Worm (Caenorhabditis elegans) whole organism, L2 larva: Measurements from ENCODE around the gene M05D6.1.

Experiments
- fos-1 ChIP-seq: fragments of 150-350 bp; optimal IDR thresholded peaks from 2 replicates; lab custom pipeline; 2014; ENCODE audit warnings: missing biosample characterization, missing genetic modification characterization
- mdl-1 ChIP-seq, 2 experiments: fragments of 150-350 bp in 1 of 2; sonication (generic microtip) in 1 of 2; optimal IDR thresholded peaks; 2 replicates each; lab custom pipeline; 2017; ENCODE audit warnings: missing biosample characterization in 2 of 2, missing genetic modification characterization in 2 of 2
- nhr-11 ChIP-seq: fragments of 150-350 bp; optimal IDR thresholded peaks from 2 replicates; lab custom pipeline; 2014; ENCODE audit warnings: missing biosample characterization, missing genetic modification characterization

ce11 chrII:8484546-8484945 lies 9.3 kb upstream of the M05D6.1 start:
- peak; percentile 71 for TF ChIP-seq fos-1 (tag; lab: Kevin White, UChicago)
- TF ChIP-seq mdl-1 (tag; optimal IDR thresholded peaks at IDR 0.05; lab: Kevin White, UChicago) = no peak
- no peak for TF ChIP-seq nhr-11 (tag; lab: Kevin White, UChicago)
